Comparison of ENCODE assay signal across 7 fruit fly cellular contexts in the genomic region with DNA sequence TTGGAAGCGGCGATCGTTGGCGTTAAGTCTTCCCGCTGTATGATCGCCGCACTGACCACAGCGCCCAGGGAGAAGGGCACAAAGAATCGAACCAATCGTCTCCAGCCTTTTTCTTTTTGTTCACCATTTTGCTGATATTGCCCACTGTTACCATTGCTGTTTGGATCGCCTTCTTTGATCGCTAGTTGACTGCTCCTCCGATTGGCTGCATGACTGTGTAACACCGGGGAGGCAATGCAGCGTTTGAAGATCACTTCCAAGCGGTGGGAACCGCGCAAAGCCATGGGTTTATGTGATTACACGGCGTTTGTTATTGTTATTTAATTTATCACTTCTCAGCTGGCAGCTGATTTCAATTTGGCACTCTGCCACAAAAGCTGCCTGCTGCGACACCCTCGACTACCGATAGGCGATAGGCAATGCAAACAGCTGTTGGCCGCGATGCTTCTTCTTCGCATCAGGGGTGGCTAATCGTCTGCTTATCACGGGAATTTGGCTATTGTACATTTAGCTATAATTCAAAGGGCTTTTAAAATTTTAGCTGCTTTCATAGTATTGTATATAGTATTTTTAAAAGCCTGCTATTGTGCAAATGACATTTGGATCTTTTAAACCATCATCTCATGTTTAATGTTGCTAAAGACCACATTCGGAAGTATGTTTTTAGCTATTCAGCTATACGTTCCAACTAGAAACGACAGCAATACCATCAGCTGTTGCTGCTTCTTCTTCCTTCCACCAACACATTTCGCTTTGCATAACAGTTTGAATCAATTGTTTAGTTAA.
A peak's percentile ranks its signal among the peaks of the same experiment; 100 is the strongest.
TF ChIP-seq lines count a peak whose summit lies in the region.

A gene (minus strand): TSS at position 590 of the 786 bp plus-strand sequence.
A gene (plus strand): TSS at position 716 of the 786 bp plus-strand sequence.

- TF ChIP-seq CTCF in S2 (optimal IDR thresholded peaks at IDR 0.05; lab: Kevin White, UChicago): peak; percentile 7 to 16
- no peak for TF ChIP-seq CTCF in whole organism, embryonic (GFP tag; optimal IDR thresholded peaks at IDR 0.05; lab: Kevin White, UChicago)

TF ChIP-seq in Kc167, 6 proteins besides CTCF, POLR2A, EP300 and RAD21:
- TF ChIP-seq ttk (optimal IDR thresholded peaks at IDR 0.05; lab: Kevin White, UChicago): no peak
- no peak for TF ChIP-seq h (optimal IDR thresholded peaks at IDR 0.05; lab: Kevin White, UChicago)
- no peak for TF ChIP-seq psq (optimal IDR thresholded peaks at IDR 0.05; lab: Kevin White, UChicago)
- TF ChIP-seq Myc (optimal IDR thresholded peaks at IDR 0.05; lab: Kevin White, UChicago): no peak
- TF ChIP-seq insv (optimal IDR thresholded peaks at IDR 0.05; lab: Kevin White, UChicago): no peak
- peak; percentile 64 for TF ChIP-seq Sin3A (optimal IDR thresholded peaks at IDR 0.05; lab: Kevin White, UChicago)

TF ChIP-seq in whole organism, adult, 20 proteins besides CTCF, POLR2A, EP300 and RAD21 (continues in another document):
- TF ChIP-seq Clk (GFP tag; optimal IDR thresholded peaks at IDR 0.05; lab: Kevin White, UChicago) (no peak), toe (GFP tag; optimal IDR thresholded peaks at IDR 0.05; lab: Kevin White, UChicago) (peak; percentile 85), Crg-1 (GFP tag; optimal IDR thresholded peaks at IDR 0.05; lab: Kevin White, UChicago) (no peak), tj (GFP tag; optimal IDR thresholded peaks at IDR 0.05; lab: Kevin White, UChicago) (peak; percentile 30), CG7101 (tag; optimal IDR thresholded peaks at IDR 0.05; lab: Kevin White, UChicago) (peak; percentile 60), ovo (GFP tag; optimal IDR thresholded peaks at IDR 0.05; lab: Kevin White, UChicago) (peak; percentile 15), CG11617 (GFP tag; optimal IDR thresholded peaks at IDR 0.05; lab: Kevin White, UChicago) (peak; percentile 61), CG5204 (GFP tag; optimal IDR thresholded peaks at IDR 0.05; lab: Kevin White, UChicago) (peak; percentile 75), cnc (optimal IDR thresholded peaks at IDR 0.05; lab: Kevin White, UChicago) (no peak), CG12768 (GFP tag; optimal IDR thresholded peaks at IDR 0.05; lab: Kevin White, UChicago) (peak; percentile 52), bab1 (GFP tag; optimal IDR thresholded peaks at IDR 0.05; lab: Kevin White, UChicago) (peak; percentile 75), kay (GFP tag; lab: Kevin White, UChicago; ENCODE audit: borderline replicate concordance) (no peak), Mnt (GFP tag; optimal IDR thresholded peaks at IDR 0.05; lab: Kevin White, UChicago) (peak; percentile 74), Hr96 (GFP tag; optimal IDR thresholded peaks at IDR 0.05; lab: Kevin White, UChicago) (peak; percentile 70), cic (GFP tag; optimal IDR thresholded peaks at IDR 0.05; lab: Kevin White, UChicago) (no peak)

TF ChIP-seq in whole organism, embryonic, 481 proteins besides CTCF, POLR2A, EP300 and RAD21 (continues in another document):
- TF ChIP-seq fd96Cb (tag; optimal IDR thresholded peaks at IDR 0.05; lab: Kevin White, UChicago) (peak; percentile 19), bowl (GFP tag; IDR thresholded peaks at IDR 0.05; lab: Robert Waterston, UW) (no peak), CG14667 (GFP tag; IDR thresholded peaks at IDR 0.05; lab: Robert Waterston, UW) (no peak), CG10267 (tag; optimal IDR thresholded peaks at IDR 0.05; lab: Kevin White, UChicago) (peak; percentile 77), CG3281 (GFP tag; optimal IDR thresholded peaks at IDR 0.05; lab: Kevin White, UChicago) (peak; percentile 59), Asciz (GFP tag; optimal IDR thresholded peaks at IDR 0.05; lab: Kevin White, UChicago) (peak; percentile 21), CG4854 (GFP tag; optimal IDR thresholded peaks at IDR 0.05; lab: Kevin White, UChicago) (peak; percentile 42), CG31365 (tag; optimal IDR thresholded peaks at IDR 0.05; lab: Kevin White, UChicago) (no peak), CG7839 (tag; optimal IDR thresholded peaks at IDR 0.05; lab: Kevin White, UChicago) (peak; percentile 60), zfh2 (GFP tag; optimal IDR thresholded peaks at IDR 0.05; lab: Kevin White, UChicago) (peak; percentile 78), Kr (GFP tag; optimal IDR thresholded peaks at IDR 0.05; lab: Kevin White, UChicago) (no peak), tna (GFP tag; IDR thresholded peaks at IDR 0.05; lab: Robert Waterston, UW; ENCODE audit: partially characterized antibody) (no peak), CG7372 (GFP tag; IDR thresholded peaks at IDR 0.05; lab: Robert Waterston, UW) (peak; percentile 51; the same call in 1 of the 2 replicates), hth (optimal IDR thresholded peaks at IDR 0.05; lab: Kevin White, UChicago) (no peak), CG11398 (GFP tag; optimal IDR thresholded peaks at IDR 0.05; lab: Kevin White, UChicago) (no peak)

TF ChIP-seq in whole organism, prepupa, 60 proteins besides CTCF, POLR2A, EP300 and RAD21 (continues in another document):
- TF ChIP-seq CG6163 (GFP tag; IDR thresholded peaks at IDR 0.05; lab: Robert Waterston, UW): no peak
- no peak for TF ChIP-seq CG8319 (GFP tag; optimal IDR thresholded peaks at IDR 0.05; lab: Kevin White, UChicago)
- no peak for TF ChIP-seq CG11294 (GFP tag; IDR thresholded peaks at IDR 0.05; lab: Robert Waterston, UW)
- TF ChIP-seq CG8632 (GFP tag; optimal IDR thresholded peaks at IDR 0.05; lab: Kevin White, UChicago): no peak
- no peak for TF ChIP-seq CG1621 (tag; optimal IDR thresholded peaks at IDR 0.05; lab: Kevin White, UChicago)
- TF ChIP-seq CG6276 (GFP tag; optimal IDR thresholded peaks at IDR 0.05; lab: Kevin White, UChicago): no peak
- no peak for TF ChIP-seq Gug (GFP tag; IDR thresholded peaks at IDR 0.05; lab: Robert Waterston, UW)
- no peak for TF ChIP-seq CG16779 (tag; optimal IDR thresholded peaks at IDR 0.05; lab: Kevin White, UChicago)
- no peak for TF ChIP-seq CG3919 (GFP tag; optimal IDR thresholded peaks at IDR 0.05; lab: Kevin White, UChicago)
- peak; percentile 70 for TF ChIP-seq Sox14 (GFP tag; optimal IDR thresholded peaks at IDR 0.05; lab: Kevin White, UChicago)
- peak; percentile 62 for TF ChIP-seq CG3032 (tag; optimal IDR thresholded peaks at IDR 0.05; lab: Kevin White, UChicago)
- peak; percentile 2 for TF ChIP-seq CG11762 (GFP tag; optimal IDR thresholded peaks at IDR 0.05; lab: Kevin White, UChicago; ENCODE audit: insufficient read depth)
- no peak for TF ChIP-seq dac (GFP tag; optimal IDR thresholded peaks at IDR 0.05; lab: Kevin White, UChicago)
- TF ChIP-seq vri (GFP tag; optimal IDR thresholded peaks at IDR 0.05; lab: Kevin White, UChicago): peak; percentile 71
- TF ChIP-seq topi (GFP tag; optimal IDR thresholded peaks at IDR 0.05; lab: Kevin White, UChicago): peak; percentile 51
- peak; percentile 18 for TF ChIP-seq fd59A (GFP tag; optimal IDR thresholded peaks at IDR 0.05; lab: Kevin White, UChicago)
- no peak for TF ChIP-seq svp (GFP tag; lab: Kevin White, UChicago)

TF ChIP-seq in whole organism, pupa, 21 proteins besides CTCF, POLR2A, EP300 and RAD21:
- no peak for TF ChIP-seq CG13204 (GFP tag; optimal IDR thresholded peaks at IDR 0.05; lab: Kevin White, UChicago)
- TF ChIP-seq CG17806 (tag; optimal IDR thresholded peaks at IDR 0.05; lab: Kevin White, UChicago): peak; percentile 34
- TF ChIP-seq EcR (GFP tag; optimal IDR thresholded peaks at IDR 0.05; lab: Kevin White, UChicago): no peak
- peak; percentile 9 for TF ChIP-seq CG8301 (tag; optimal IDR thresholded peaks at IDR 0.05; lab: Kevin White, UChicago)
- TF ChIP-seq CG15710 (tag; optimal IDR thresholded peaks at IDR 0.05; lab: Kevin White, UChicago): peak; percentile 47
- no peak for TF ChIP-seq CG10348 (GFP tag; IDR thresholded peaks at IDR 0.05; lab: Robert Waterston, UW)
- peak; percentile 53; the same call in 2 of the 3 replicates for TF ChIP-seq CG4496 (GFP tag; IDR thresholded peaks at IDR 0.05; lab: Robert Waterston, UW)
- TF ChIP-seq CG8159 (tag; optimal IDR thresholded peaks at IDR 0.05; lab: Kevin White, UChicago): peak; percentile 54
- TF ChIP-seq Pif1A (GFP tag; optimal IDR thresholded peaks at IDR 0.05; lab: Kevin White, UChicago): peak; percentile 27
- TF ChIP-seq fd96Ca (GFP tag; IDR thresholded peaks at IDR 0.05; lab: Robert Waterston, UW): no peak
- no peak for TF ChIP-seq Ets98B (GFP tag; IDR thresholded peaks at IDR 0.05; lab: Robert Waterston, UW)
- peak; percentile 25 for TF ChIP-seq Snoo (tag; optimal IDR thresholded peaks at IDR 0.05; lab: Kevin White, UChicago)
- no peak for TF ChIP-seq CG9948 (tag; optimal IDR thresholded peaks at IDR 0.05; lab: Kevin White, UChicago)
- peak; percentile 38 for TF ChIP-seq CG34367 (tag; optimal IDR thresholded peaks at IDR 0.05; lab: Kevin White, UChicago)

TF ChIP-seq in whole organism, wandering third instar larva, 38 proteins besides CTCF, POLR2A, EP300 and RAD21 (continues in another document):
- peak; percentile 58 for TF ChIP-seq ey (GFP tag; optimal IDR thresholded peaks at IDR 0.05; lab: Kevin White, UChicago)
- peak; percentile 21 for TF ChIP-seq psq (GFP tag; optimal IDR thresholded peaks at IDR 0.05; lab: Kevin White, UChicago)
- TF ChIP-seq Dfd (GFP tag; optimal IDR thresholded peaks at IDR 0.05; lab: Kevin White, UChicago): no peak
- no peak for TF ChIP-seq HLH106 (tag; optimal IDR thresholded peaks at IDR 0.05; lab: Kevin White, UChicago)
- TF ChIP-seq Hr83 (GFP tag; optimal IDR thresholded peaks at IDR 0.05; lab: Kevin White, UChicago; ENCODE audit: poor library complexity, severe bottlenecking): peak; percentile 41
- TF ChIP-seq Dif (GFP tag; optimal IDR thresholded peaks at IDR 0.05; lab: Kevin White, UChicago; ENCODE audit: partially characterized antibody): peak; percentile 83
- TF ChIP-seq foxo (GFP tag; optimal IDR thresholded peaks at IDR 0.05; lab: Kevin White, UChicago): peak in 1 of 2 experiments; percentile 41
- TF ChIP-seq Sp1 (GFP tag; optimal IDR thresholded peaks at IDR 0.05; lab: Kevin White, UChicago): no peak
- TF ChIP-seq sage (GFP tag; optimal IDR thresholded peaks at IDR 0.05; lab: Kevin White, UChicago): no peak
- no peak for TF ChIP-seq GATAd (GFP tag; optimal IDR thresholded peaks at IDR 0.05; lab: Kevin White, UChicago)
- no peak for TF ChIP-seq Jra (GFP tag; optimal IDR thresholded peaks at IDR 0.05; lab: Kevin White, UChicago)
- peak; percentile 63 for TF ChIP-seq h (GFP tag; optimal IDR thresholded peaks at IDR 0.05; lab: Kevin White, UChicago)
- peak; percentile 55 for TF ChIP-seq Hnf4 (GFP tag; optimal IDR thresholded peaks at IDR 0.05; lab: Kevin White, UChicago)
- peak; percentile 54 for TF ChIP-seq Vsx2 (GFP tag; optimal IDR thresholded peaks at IDR 0.05; lab: Kevin White, UChicago; ENCODE audit: partially characterized antibody)
- peak; percentile 32 for TF ChIP-seq fru (GFP tag; optimal IDR thresholded peaks at IDR 0.05; lab: Kevin White, UChicago)
- no peak for TF ChIP-seq brk (GFP tag; optimal IDR thresholded peaks at IDR 0.05; lab: Kevin White, UChicago)
- TF ChIP-seq OdsH (GFP tag; optimal IDR thresholded peaks at IDR 0.05; lab: Kevin White, UChicago): no peak
- TF ChIP-seq CrebA (GFP tag; optimal IDR thresholded peaks at IDR 0.05; lab: Kevin White, UChicago; ENCODE audit: borderline replicate concordance): no peak
- no peak for TF ChIP-seq dsf (GFP tag; optimal IDR thresholded peaks at IDR 0.05; lab: Kevin White, UChicago; ENCODE audit: borderline replicate concordance)
- TF ChIP-seq Rel (GFP tag; optimal IDR thresholded peaks at IDR 0.05; lab: Kevin White, UChicago): no peak
- TF ChIP-seq Rel (tag; optimal IDR thresholded peaks at IDR 0.05; lab: Kevin White, UChicago): no peak
